Worm (Caenorhabditis elegans) whole organism, L4 larva: ENCODE measurements around the gene C06E4.2.

Experiments used
- ZK546.5 ChIP-seq, 2 experiments: sonication (generic microtip); optimal IDR thresholded peaks; 2 replicates each; lab custom pipeline; 2017; ENCODE audit warnings: missing biosample characterization in 2 of 2, missing genetic modification characterization in 2 of 2
- aly-2 ChIP-seq: sonication (generic microtip); optimal IDR thresholded peaks from 2 replicates; lab custom pipeline; 2018; ENCODE audit warnings: missing biosample characterization, missing genetic modification characterization
- cey-2 ChIP-seq: sonication (generic microtip); optimal IDR thresholded peaks from 3 replicates; lab custom pipeline; 2017; ENCODE audit warnings: missing genetic modification characterization, mild to moderate bottlenecking, missing compliant biosample characterization, antibody characterized with exemption, borderline replicate concordance; ENCODE audit not compliant: insufficient read depth
- daf-12 ChIP-seq: fragments of 150-350 bp; optimal IDR thresholded peaks from 2 replicates; lab custom pipeline; 2014; ENCODE audit warnings: missing biosample characterization, missing genetic modification reagents, missing genetic modification characterization
- madf-5 ChIP-seq, 2 experiments: fragments of 200-800 bp; sonication (Bioruptor generic); IDR thresholded peaks; 2 replicates each; pipeline ENCODE4 v1.3.6; 2022; ENCODE audit warnings: missing compliant biosample characterization in 2 of 2, missing genetic modification characterization in 2 of 2
- nhr-111 ChIP-seq: fragments of 200-800 bp; sonication (Bioruptor generic); optimal IDR thresholded peaks from 2 replicates; lab custom pipeline; 2018; ENCODE audit warnings: mild to moderate bottlenecking, missing genetic modification characterization, missing compliant biosample characterization
- nhr-237 ChIP-seq: sonication (generic microtip); optimal IDR thresholded peaks from 2 replicates; lab custom pipeline; 2017; ENCODE audit warnings: missing biosample characterization, missing genetic modification characterization
- nhr-77 ChIP-seq: fragments of 150-350 bp; optimal IDR thresholded peaks from 2 replicates; lab custom pipeline; 2014; ENCODE audit warnings: missing biosample characterization, missing genetic modification characterization
- unc-62 ChIP-seq, 3 experiments: fragments of 150-350 bp in 1 of 3; sonication (generic microtip); optimal IDR thresholded peaks in 2 of 3; peaks in 1 of 3; 1 replicate in 1 of 3; 2 replicates in 2 of 3; lab custom pipeline; 2014 to 2017; ENCODE audit warnings: missing biosample characterization in 3 of 3, missing genetic modification characterization in 3 of 3, missing genetic modification reagents in 3 of 3, missing genotype in 1 of 3
- vab-7 ChIP-seq: fragments of 200-800 bp; sonication (Bioruptor generic); IDR thresholded peaks from 2 replicates; pipeline ENCODE4 v1.3.6; 2022; ENCODE audit warnings: missing genetic modification reagents, missing genetic modification characterization, missing compliant biosample characterization

DNA sequence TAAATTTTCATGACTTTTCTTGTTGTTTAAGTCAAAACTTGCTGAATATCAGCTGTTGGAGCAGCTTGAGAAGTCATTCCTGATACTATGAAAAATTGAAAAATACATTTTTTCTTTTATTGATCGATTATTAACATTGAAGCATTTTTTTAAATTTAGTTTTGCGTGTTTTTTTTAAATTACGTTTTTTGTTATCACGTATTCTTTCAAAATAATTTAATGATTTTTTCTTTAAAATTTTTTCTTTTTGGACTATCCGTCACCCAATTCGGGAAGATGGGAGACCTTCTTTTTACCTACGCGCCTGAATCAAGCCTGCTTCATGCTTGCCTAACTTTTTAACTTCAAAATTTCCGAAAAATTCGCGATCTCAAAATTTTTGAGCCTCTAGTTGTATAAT is 17.4 kb downstream of the C06E4.2 start, which contains the start of gene F42C5.5:
- TF ChIP-seq madf-5 (GFP tag; IDR thresholded peaks at IDR 0.05; lab: Robert Waterston, UW) (no peak), aly-2 (tag; lab: Kevin White, UChicago) (no peak), nhr-237 (no peak), nhr-77 (no peak), ZK546.5 (tag; optimal IDR thresholded peaks at IDR 0.05; lab: Kevin White, UChicago) (no peak), nhr-111 (GFP tag; lab: Kevin White, UChicago) (no peak), unc-62 (GFP tag; optimal IDR thresholded peaks at IDR 0.05 in 1 of 2; lab: Kevin White, UChicago) (no peak), unc-62 (tag; optimal IDR thresholded peaks at IDR 0.05; lab: Kevin White, UChicago) (no peak), vab-7 (GFP tag; lab: Robert Waterston, UW) (no peak), daf-12 (tag; lab: Kevin White, UChicago) (no peak), cey-2 (no peak)
